Worm (Caenorhabditis elegans) whole organism, young adult: ENCODE results near the gene eri-5.

ENCODE experiments used
- B0035.1 ChIP-seq: sonication (generic microtip); optimal IDR thresholded peaks from 2 replicates; lab custom pipeline; 2016; ENCODE audit warnings: missing genetic modification characterization, mild to moderate bottlenecking, missing compliant biosample characterization, missing genotype, missing genetic modification reagents
- F22D6.2 ChIP-seq: sonication (generic microtip); optimal IDR thresholded peaks from 2 replicates; lab custom pipeline; 2016; ENCODE audit warnings: mild to moderate bottlenecking, missing genetic modification characterization, missing compliant biosample characterization
- F33H1.4 ChIP-seq: fragments of 200-800 bp; sonication (Bioruptor generic); IDR thresholded peaks from 2 replicates; pipeline ENCODE4 v1.3.6; 2022; ENCODE audit warnings: missing genetic modification reagents, missing genetic modification characterization, missing compliant biosample characterization
- F57A8.1 ChIP-seq: fragments of 200-800 bp; sonication (Bioruptor generic); optimal IDR thresholded peaks from 2 replicates; lab custom pipeline; 2018; ENCODE audit warnings: mild to moderate bottlenecking, missing genetic modification characterization, moderate library complexity, missing compliant biosample characterization
- K12H6.12 ChIP-seq: fragments of 200-800 bp; sonication (Bioruptor generic); optimal IDR thresholded peaks from 2 replicates; lab custom pipeline; 2018; ENCODE audit warnings: mild to moderate bottlenecking, missing genetic modification characterization, missing compliant biosample characterization
- Y53F4B.3 ChIP-seq: fragments of 200-800 bp; sonication (Bioruptor generic); IDR thresholded peaks from 2 replicates; pipeline ENCODE4 v1.3.6; 2022; ENCODE audit warnings: missing genetic modification reagents, missing genetic modification characterization, missing compliant biosample characterization
- Y53G8AR.9 ChIP-seq: fragments of 200-800 bp; sonication (Bioruptor generic); conservative IDR thresholded peaks from 2 replicates; pipeline ENCODE4 v1.3.6; 2022; ENCODE audit warnings: missing genetic modification reagents, missing genetic modification characterization, missing compliant biosample characterization
- Y56A3A.18 ChIP-seq: fragments of 200-800 bp; sonication (Bioruptor generic); IDR thresholded peaks from 2 replicates; pipeline ENCODE4 v1.3.6; 2022; ENCODE audit warnings: missing genetic modification reagents, missing genetic modification characterization, missing compliant biosample characterization
- ama-1 ChIP-seq, 3 experiments: fragments of 150-350 bp in 1 of 3; sonication (generic microtip) in 2 of 3; optimal IDR thresholded peaks; 2 replicates each; lab custom pipeline; 2014 to 2018; ENCODE audit warnings: missing biosample characterization in 2 of 3, missing genetic modification characterization in 2 of 3, missing genetic modification reagents in 2 of 3
- attf-6 ChIP-seq: fragments of 200-800 bp; sonication (Bioruptor generic); IDR thresholded peaks from 2 replicates; pipeline ENCODE4 v1.3.6; 2022; ENCODE audit warnings: missing genetic modification reagents, missing genetic modification characterization, missing compliant biosample characterization
- ceh-100 ChIP-seq: fragments of 200-800 bp; sonication (Bioruptor generic); IDR thresholded peaks from 2 replicates; pipeline ENCODE4 v1.3.6; 2022; ENCODE audit warnings: missing genetic modification reagents, missing genetic modification characterization, missing compliant biosample characterization
- ceh-27 ChIP-seq: fragments of 200-800 bp; sonication (Bioruptor generic); optimal IDR thresholded peaks from 2 replicates; lab custom pipeline; 2018; ENCODE audit warnings: mild to moderate bottlenecking, missing genetic modification characterization, moderate library complexity, missing compliant biosample characterization
- ceh-40 ChIP-seq: fragments of 200-800 bp; sonication (Bioruptor generic); IDR thresholded peaks from 2 replicates; pipeline ENCODE4 v1.3.6; 2022; ENCODE audit warnings: missing genetic modification characterization, missing compliant biosample characterization
- ceh-58 ChIP-seq: fragments of 200-800 bp; sonication (Bioruptor generic); IDR thresholded peaks from 2 replicates; pipeline ENCODE4 v1.3.6; 2022; ENCODE audit warnings: missing genetic modification characterization, missing compliant biosample characterization
- ceh-79 ChIP-seq: sonication (generic microtip); optimal IDR thresholded peaks from 2 replicates; lab custom pipeline; 2017; ENCODE audit warnings: mild to moderate bottlenecking, missing genetic modification characterization, missing compliant biosample characterization
- ceh-91 ChIP-seq: fragments of 200-800 bp; sonication (Bioruptor generic); IDR thresholded peaks from 2 replicates; pipeline ENCODE4 v1.3.6; 2022; ENCODE audit warnings: missing genetic modification reagents, missing genetic modification characterization, missing compliant biosample characterization
- die-1 ChIP-seq: sonication (generic microtip); optimal IDR thresholded peaks from 2 replicates; lab custom pipeline; 2016; ENCODE audit warnings: missing genotype, mild to moderate bottlenecking, missing genetic modification characterization, missing compliant biosample characterization
- dox-1 ChIP-seq: fragments of 200-800 bp; sonication (Bioruptor generic); IDR thresholded peaks from 2 replicates; pipeline ENCODE4 v1.3.6; 2022; ENCODE audit warnings: missing genetic modification reagents, missing genetic modification characterization, missing compliant biosample characterization
- dpff-1 ChIP-seq: sonication (generic microtip); optimal IDR thresholded peaks from 2 replicates; lab custom pipeline; 2017; ENCODE audit warnings: mild to moderate bottlenecking, missing genetic modification characterization, missing compliant biosample characterization
- gei-17 ChIP-seq: fragments of 200-800 bp; sonication (Bioruptor generic); optimal IDR thresholded peaks from 2 replicates; lab custom pipeline; 2018; ENCODE audit warnings: mild to moderate bottlenecking, missing genetic modification characterization, missing compliant biosample characterization
- him-1 ChIP-seq: sonication (generic microtip); optimal IDR thresholded peaks from 2 replicates; lab custom pipeline; 2016; ENCODE audit warnings: missing genotype, missing genetic modification reagents, missing genetic modification characterization, missing compliant biosample characterization
- hlh-12 ChIP-seq: sonication (generic microtip); optimal IDR thresholded peaks from 2 replicates; lab custom pipeline; 2016; ENCODE audit warnings: missing genetic modification characterization, missing compliant biosample characterization
- let-607 ChIP-seq, 2 experiments: fragments of 200-800 bp in 1 of 2; sonication (Bioruptor generic) in 1 of 2; sonication (generic microtip) in 1 of 2; optimal IDR thresholded peaks; 2 replicates each; lab custom pipeline; 2016 to 2018; ENCODE audit warnings: mild to moderate bottlenecking in 2 of 2, missing compliant biosample characterization in 2 of 2, missing genetic modification characterization in 2 of 2, moderate library complexity in 2 of 2, missing genotype in 1 of 2
- lsl-1 ChIP-seq: fragments of 200-800 bp; sonication (Bioruptor generic); optimal IDR thresholded peaks from 2 replicates; lab custom pipeline; 2018; ENCODE audit warnings: mild to moderate bottlenecking, missing genetic modification characterization, moderate library complexity, missing compliant biosample characterization
- lsy-27 ChIP-seq: sonication (generic microtip); optimal IDR thresholded peaks from 2 replicates; lab custom pipeline; 2017; ENCODE audit warnings: missing genetic modification characterization, mild to moderate bottlenecking, missing compliant biosample characterization, antibody characterized with exemption, missing genotype, borderline replicate concordance; ENCODE audit not compliant: insufficient read depth
- madf-3 ChIP-seq: fragments of 200-800 bp; sonication (Bioruptor generic); IDR thresholded peaks from 2 replicates; pipeline ENCODE4 v1.3.6; 2022; ENCODE audit warnings: missing genetic modification reagents, missing genetic modification characterization, missing compliant biosample characterization
- madf-8 ChIP-seq: fragments of 200-800 bp; sonication (Bioruptor generic); conservative IDR thresholded peaks from 2 replicates; pipeline ENCODE4 v1.3.6; 2022; ENCODE audit warnings: missing genetic modification reagents, missing genetic modification characterization, missing compliant biosample characterization
- mcd-1 ChIP-seq: fragments of 200-800 bp; sonication (Bioruptor generic); IDR thresholded peaks from 2 replicates; pipeline ENCODE4 v1.3.6; 2022; ENCODE audit warnings: missing genetic modification reagents, missing genetic modification characterization, missing compliant biosample characterization
- mel-28 ChIP-seq: sonication (generic microtip); optimal IDR thresholded peaks from 2 replicates; lab custom pipeline; 2016; ENCODE audit warnings: borderline replicate concordance, mild to moderate bottlenecking, missing genetic modification characterization, missing compliant biosample characterization
- mxl-1 ChIP-seq: sonication (generic microtip); optimal IDR thresholded peaks from 2 replicates; lab custom pipeline; 2016; ENCODE audit warnings: missing genetic modification characterization, missing compliant biosample characterization
- nfya-2 ChIP-seq: fragments of 200-800 bp; sonication (Bioruptor generic); IDR thresholded peaks from 2 replicates; pipeline ENCODE4 v1.3.6; 2022; ENCODE audit warnings: missing genetic modification reagents, missing genetic modification characterization, missing compliant biosample characterization
- nfyb-1 ChIP-seq: fragments of 200-800 bp; sonication (Bioruptor generic); IDR thresholded peaks from 2 replicates; pipeline ENCODE4 v1.3.6; 2022; ENCODE audit warnings: missing genetic modification reagents, missing genetic modification characterization, missing compliant biosample characterization
- nhr-120 ChIP-seq: fragments of 200-800 bp; sonication (Bioruptor generic); IDR thresholded peaks from 2 replicates; pipeline ENCODE4 v1.3.6; 2022; ENCODE audit warnings: missing genetic modification characterization, missing compliant biosample characterization
- rec-8 ChIP-seq, 2 experiments: sonication (generic microtip); optimal IDR thresholded peaks; 2 replicates each; lab custom pipeline; 2016; ENCODE audit warnings: mild to moderate bottlenecking in 2 of 2, missing genetic modification characterization in 2 of 2, missing genetic modification reagents in 2 of 2, missing genotype in 2 of 2, missing biosample characterization in 1 of 2, missing compliant biosample characterization in 1 of 2, moderate library complexity in 1 of 2
- rpc-1 ChIP-seq, 2 experiments: fragments of 150-350 bp in 1 of 2; sonication (generic microtip) in 1 of 2; optimal IDR thresholded peaks; 2 replicates each; lab custom pipeline; 2014 to 2018; ENCODE audit warnings: missing biosample characterization in 1 of 2, missing genetic modification characterization in 1 of 2, missing genetic modification reagents in 1 of 2, missing genotype in 1 of 2
- sdz-38 ChIP-seq: sonication (generic microtip); optimal IDR thresholded peaks from 2 replicates; lab custom pipeline; 2016; ENCODE audit warnings: missing genotype, missing genetic modification characterization, missing compliant biosample characterization
- snpc-1.3 ChIP-seq: sonication (generic microtip); optimal IDR thresholded peaks from 2 replicates; lab custom pipeline; 2017; ENCODE audit warnings: missing genetic modification characterization, mild to moderate bottlenecking, missing compliant biosample characterization, antibody characterized with exemption, moderate library complexity, missing genotype, missing genetic modification reagents; ENCODE audit not compliant: insufficient read depth
- snpc-3.4 ChIP-seq: sonication (generic microtip); optimal IDR thresholded peaks from 2 replicates; lab custom pipeline; 2017; ENCODE audit warnings: missing genetic modification characterization, mild to moderate bottlenecking, missing compliant biosample characterization, antibody characterized with exemption, moderate library complexity, missing genotype, missing genetic modification reagents
- snpc-4 ChIP-seq, 5 experiments: fragments of 150-350 bp in 1 of 5; sonication (generic microtip) in 4 of 5; optimal IDR thresholded peaks; 2 replicates each; lab custom pipeline; 2014 to 2018; ENCODE audit warnings: missing genetic modification characterization in 5 of 5, missing biosample characterization in 3 of 5, antibody characterized with exemption in 2 of 5, mild to moderate bottlenecking in 2 of 5, missing compliant biosample characterization in 2 of 5, missing genotype in 2 of 5, moderate library complexity in 2 of 5, missing genetic modification reagents in 1 of 5
- somi-1 ChIP-seq: fragments of 200-800 bp; sonication (Bioruptor generic); optimal IDR thresholded peaks from 2 replicates; lab custom pipeline; 2018; ENCODE audit warnings: mild to moderate bottlenecking, missing genetic modification characterization, missing compliant biosample characterization
- tbx-9 ChIP-seq: sonication (generic microtip); optimal IDR thresholded peaks from 2 replicates; lab custom pipeline; 2016; ENCODE audit warnings: borderline replicate concordance, missing genetic modification characterization, inconsistent platforms, missing compliant biosample characterization
- tlf-1 ChIP-seq: fragments of 200-800 bp; sonication (Bioruptor generic); optimal IDR thresholded peaks from 2 replicates; lab custom pipeline; 2018; ENCODE audit warnings: mild to moderate bottlenecking, missing genetic modification characterization, missing compliant biosample characterization
- unc-130 ChIP-seq: sonication (generic microtip); optimal IDR thresholded peaks from 2 replicates; lab custom pipeline; 2016; ENCODE audit warnings: missing genetic modification reagents, missing genetic modification characterization, missing compliant biosample characterization
- xnd-1 ChIP-seq: sonication (generic microtip); optimal IDR thresholded peaks from 2 replicates; lab custom pipeline; 2016; ENCODE audit warnings: missing genotype, missing genetic modification reagents, missing genetic modification characterization, missing compliant biosample characterization
- zfh-2 ChIP-seq: fragments of 200-800 bp; sonication (Bioruptor generic); conservative IDR thresholded peaks from 2 replicates; pipeline ENCODE4 v1.3.6; 2022; ENCODE audit warnings: missing genetic modification reagents, missing genetic modification characterization, missing compliant biosample characterization
- ztf-6 ChIP-seq: fragments of 200-800 bp; sonication (Bioruptor generic); IDR thresholded peaks from 2 replicates; pipeline ENCODE4 v1.3.6; 2022; ENCODE audit warnings: missing genetic modification reagents, missing genetic modification characterization, missing compliant biosample characterization

eri-5 gene

ce11 chrIV:2390251-2390672, 359 bp upstream of the eri-5 start (continued):
- TF ChIP-seq snpc-1.3 (tag; lab: Kevin White, UChicago), result peak; percentile 76
- TF ChIP-seq ceh-79 (tag; lab: Kevin White, UChicago), result peak; percentile 36
- TF ChIP-seq mel-28 (tag; lab: Kevin White, UChicago), result no peak
- TF ChIP-seq ceh-58 (GFP tag; lab: Robert Waterston, UW), result no peak
- TF ChIP-seq madf-3 (GFP tag; lab: Robert Waterston, UW), result no peak
- TF ChIP-seq dox-1 (GFP tag; lab: Robert Waterston, UW), result peak; percentile 61; the same call in 1 of the 2 replicates
- TF ChIP-seq ceh-100 (GFP tag; lab: Robert Waterston, UW), result no peak
- no peak for TF ChIP-seq gei-17 (GFP tag; lab: Kevin White, UChicago)
- TF ChIP-seq Y53F4B.3 (GFP tag; lab: Robert Waterston, UW), result no peak
- TF ChIP-seq lsl-1 (GFP tag; lab: Kevin White, UChicago), result peak; percentile 39
- no peak for TF ChIP-seq xnd-1 (tag; lab: Kevin White, UChicago)
- TF ChIP-seq F22D6.2 (tag; lab: Kevin White, UChicago), result no peak
- peak; percentile 72; the same call in 1 of the 2 replicates for TF ChIP-seq Y53G8AR.9 (GFP tag; lab: Robert Waterston, UW)
- TF ChIP-seq unc-130 (GFP tag; lab: Kevin White, UChicago), result peak; percentile 51
- TF ChIP-seq ceh-91 (GFP tag; lab: Robert Waterston, UW), result no peak
- TF ChIP-seq nfyb-1 (GFP tag; lab: Robert Waterston, UW), result peak; percentile 64
- no peak for TF ChIP-seq hlh-12
- TF ChIP-seq attf-6, result peak; percentile 57; the same call in 1 of the 2 replicates
- no peak for TF ChIP-seq rpc-1 (optimal IDR thresholded peaks at IDR 0.05; lab: Kevin White, UChicago)
- TF ChIP-seq rpc-1 (tag; optimal IDR thresholded peaks at IDR 0.05; lab: Kevin White, UChicago), result no peak
- TF ChIP-seq nfya-2 (GFP tag; lab: Robert Waterston, UW), result no peak
- peak; percentile 45 for TF ChIP-seq B0035.1 (tag; lab: Kevin White, UChicago)
- TF ChIP-seq F57A8.1 (GFP tag; lab: Kevin White, UChicago), result no peak
- no peak for TF ChIP-seq tbx-9 (tag; lab: Kevin White, UChicago)
- TF ChIP-seq snpc-3.4, result peak; percentile 47
- TF ChIP-seq ztf-6 (GFP tag; lab: Robert Waterston, UW), result no peak
- TF ChIP-seq ama-1 (optimal IDR thresholded peaks at IDR 0.05; lab: Kevin White, UChicago), result no peak
- TF ChIP-seq ama-1 (GFP tag; optimal IDR thresholded peaks at IDR 0.05; lab: Kevin White, UChicago), result no peak
- no peak for TF ChIP-seq him-1 (tag; lab: Kevin White, UChicago)
- TF ChIP-seq snpc-4 (GFP tag; optimal IDR thresholded peaks at IDR 0.05; lab: Kevin White, UChicago), result peak; percentile 19
- peak in 2 of 4 experiments; percentile 34 to 44 for TF ChIP-seq snpc-4 (tag; optimal IDR thresholded peaks at IDR 0.05; lab: Kevin White, UChicago)
- no peak for TF ChIP-seq madf-8 (GFP tag; lab: Robert Waterston, UW)
- no peak for TF ChIP-seq rec-8 (tag; optimal IDR thresholded peaks at IDR 0.05; lab: Kevin White, UChicago)
- peak; percentile 25; the same call in 1 of the 2 replicates for TF ChIP-seq F33H1.4 (GFP tag; lab: Robert Waterston, UW)
- no peak for TF ChIP-seq ceh-40
- peak; percentile 64 to 89 for TF ChIP-seq let-607 (tag; optimal IDR thresholded peaks at IDR 0.05; lab: Kevin White, UChicago)
- no peak for TF ChIP-seq lsy-27
- no peak for TF ChIP-seq nhr-120 (GFP tag; lab: Robert Waterston, UW)
- peak; percentile 52 for TF ChIP-seq dpff-1 (tag; lab: Kevin White, UChicago)
- no peak for TF ChIP-seq sdz-38 (tag; lab: Kevin White, UChicago)
- TF ChIP-seq zfh-2 (GFP tag; lab: Robert Waterston, UW), result no peak
- TF ChIP-seq mxl-1, result no peak
- TF ChIP-seq somi-1 (GFP tag; lab: Kevin White, UChicago), result no peak
- peak; percentile 87 for TF ChIP-seq mcd-1 (GFP tag; lab: Robert Waterston, UW)
- peak; percentile 19 for TF ChIP-seq K12H6.12 (tag; lab: Kevin White, UChicago)
- TF ChIP-seq ceh-27 (GFP tag; lab: Kevin White, UChicago), result no peak
- TF ChIP-seq die-1 (tag; lab: Kevin White, UChicago), result no peak
- peak; percentile 84 for TF ChIP-seq tlf-1
- TF ChIP-seq Y56A3A.18, result no peak
